Worm (Caenorhabditis elegans): ENCODE measurements around the gene F58F12.2.

DNA sequence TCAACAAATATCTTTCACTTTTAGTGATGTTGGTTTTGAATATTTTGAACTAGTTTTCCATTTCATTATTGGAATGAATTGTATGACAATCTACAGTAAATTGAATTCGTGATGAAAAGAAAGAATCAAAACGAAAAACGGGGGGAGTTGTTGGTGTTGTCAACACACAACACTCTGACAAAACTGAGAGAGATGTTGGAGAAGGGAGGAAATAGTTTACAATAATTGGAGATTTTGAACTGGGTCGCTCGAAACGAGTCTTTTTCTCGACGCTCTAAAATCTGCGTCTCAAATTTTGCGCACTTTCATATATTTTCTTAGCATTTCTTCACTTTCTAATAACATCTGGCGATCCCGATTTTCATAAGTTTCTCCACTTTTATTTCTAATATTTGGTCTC lies 43.9 kb downstream of the F58F12.2 start, which contains the start of gene txt-18:
- TF ChIP-seq pqm-1 (tag; optimal IDR thresholded peaks at IDR 0.05) (no peak), snpc-4 (tag; optimal IDR thresholded peaks at IDR 0.05) (no peak), alr-1 (tag; optimal IDR thresholded peaks at IDR 0.05; ENCODE audit: borderline replicate concordance) (no peak), unc-130 (tag; optimal IDR thresholded peaks at IDR 0.05) (no peak)
